Worm (Caenorhabditis elegans) whole organism, L2 larva: ENCODE results near the gene F16B12.4.
A peak's percentile ranks its signal among the peaks of the same experiment; 100 is the strongest.

Experiments
- C34F6.9 ChIP-seq: fragments of 150-350 bp; optimal IDR thresholded peaks from 2 replicates; lab custom pipeline; 2014; ENCODE audit warnings: missing biosample characterization, missing genetic modification characterization
- F13H6.1 ChIP-seq: sonication (generic microtip); optimal IDR thresholded peaks from 2 replicates; lab custom pipeline; 2016; ENCODE audit warnings: missing genetic modification characterization, missing compliant biosample characterization
- Y55F3AM.14 ChIP-seq: fragments of 200-800 bp; sonication (Bioruptor generic); optimal IDR thresholded peaks from 2 replicates; lab custom pipeline; 2018; ENCODE audit warnings: mild to moderate bottlenecking, missing genetic modification characterization, missing compliant biosample characterization
- ZK546.5 ChIP-seq: sonication (generic microtip); optimal IDR thresholded peaks from 2 replicates; lab custom pipeline; 2017; ENCODE audit warnings: missing biosample characterization, missing genetic modification characterization
- alr-1 ChIP-seq: fragments of 150-350 bp; optimal IDR thresholded peaks from 2 replicates; lab custom pipeline; 2014; ENCODE audit warnings: missing biosample characterization, missing genetic modification characterization
- aly-2 ChIP-seq: fragments of 150-350 bp; optimal IDR thresholded peaks from 2 replicates; lab custom pipeline; 2014; ENCODE audit warnings: missing biosample characterization, missing genetic modification characterization
- ama-1 ChIP-seq: fragments of 150-350 bp; optimal IDR thresholded peaks from 2 replicates; lab custom pipeline; 2018; ENCODE audit warnings: inconsistent platforms
- blmp-1 ChIP-seq: sonication (generic microtip); optimal IDR thresholded peaks from 2 replicates; lab custom pipeline; 2017; ENCODE audit warnings: missing genetic modification characterization, mild to moderate bottlenecking, missing compliant biosample characterization, antibody characterized with exemption, moderate library complexity; ENCODE audit not compliant: insufficient read depth
- ceh-16 ChIP-seq: fragments of 150-350 bp; optimal IDR thresholded peaks from 2 replicates; lab custom pipeline; 2014; ENCODE audit warnings: missing biosample characterization, missing genetic modification characterization
- crh-2 ChIP-seq: sonication (generic microtip); optimal IDR thresholded peaks from 2 replicates; lab custom pipeline; 2017; ENCODE audit warnings: missing biosample characterization, missing genetic modification characterization
- dmd-4 ChIP-seq: sonication (generic microtip); optimal IDR thresholded peaks from 2 replicates; lab custom pipeline; 2017; ENCODE audit warnings: missing biosample characterization, missing genetic modification characterization
- egl-27 ChIP-seq: sonication (generic microtip); optimal IDR thresholded peaks from 3 replicates; lab custom pipeline; 2017; ENCODE audit warnings: missing biosample characterization, missing genetic modification reagents, missing genetic modification characterization
- elt-1 ChIP-seq: fragments of 150-350 bp; optimal IDR thresholded peaks from 2 replicates; lab custom pipeline; 2014; ENCODE audit warnings: missing biosample characterization, missing genetic modification characterization
- elt-3 ChIP-seq: sonication (generic microtip); optimal IDR thresholded peaks from 2 replicates; lab custom pipeline; 2017; ENCODE audit warnings: missing biosample characterization, missing genetic modification characterization
- fos-1 ChIP-seq: fragments of 150-350 bp; optimal IDR thresholded peaks from 2 replicates; lab custom pipeline; 2014; ENCODE audit warnings: missing biosample characterization, missing genetic modification characterization
- gmeb-1 ChIP-seq: fragments of 150-350 bp; optimal IDR thresholded peaks from 2 replicates; lab custom pipeline; 2014; ENCODE audit warnings: missing biosample characterization, missing genetic modification characterization
- lin-11 ChIP-seq: fragments of 150-350 bp; sonication (generic microtip); optimal IDR thresholded peaks from 2 replicates; lab custom pipeline; 2014; ENCODE audit warnings: missing biosample characterization, missing genetic modification characterization, inconsistent platforms, mixed read lengths
- lin-13 ChIP-seq: fragments of 150-350 bp; optimal IDR thresholded peaks from 2 replicates; lab custom pipeline; 2014; ENCODE audit warnings: missing biosample characterization, missing genetic modification reagents, missing genetic modification characterization
- lin-39 ChIP-seq: fragments of 150-350 bp; optimal IDR thresholded peaks from 2 replicates; lab custom pipeline; 2014; ENCODE audit warnings: missing biosample characterization, missing genetic modification reagents, missing genetic modification characterization
- lsy-2 ChIP-seq, 2 experiments: fragments of 150-350 bp in 1 of 2; sonication (generic microtip) in 1 of 2; optimal IDR thresholded peaks; 2 replicates each; lab custom pipeline; 2014 to 2017; ENCODE audit warnings: missing biosample characterization in 2 of 2, missing genetic modification characterization in 2 of 2
- mab-5 ChIP-seq: fragments of 150-350 bp; optimal IDR thresholded peaks from 2 replicates; lab custom pipeline; 2014; ENCODE audit warnings: missing biosample characterization, missing genetic modification characterization
- mdl-1 ChIP-seq, 2 experiments: fragments of 150-350 bp in 1 of 2; sonication (generic microtip) in 1 of 2; optimal IDR thresholded peaks; 2 replicates each; lab custom pipeline; 2017; ENCODE audit warnings: missing biosample characterization in 2 of 2, missing genetic modification characterization in 2 of 2
- nhr-10 ChIP-seq: sonication (generic microtip); optimal IDR thresholded peaks from 2 replicates; lab custom pipeline; 2017; ENCODE audit warnings: missing biosample characterization, missing genetic modification characterization
- nhr-11 ChIP-seq: fragments of 150-350 bp; optimal IDR thresholded peaks from 2 replicates; lab custom pipeline; 2014; ENCODE audit warnings: missing biosample characterization, missing genetic modification characterization
- nhr-129 ChIP-seq: fragments of 150-350 bp; optimal IDR thresholded peaks from 2 replicates; lab custom pipeline; 2014; ENCODE audit warnings: missing biosample characterization, missing genetic modification characterization
- nhr-21 ChIP-seq: fragments of 150-350 bp; optimal IDR thresholded peaks from 2 replicates; lab custom pipeline; 2014; ENCODE audit warnings: missing biosample characterization, missing genetic modification characterization
- nhr-25 ChIP-seq: fragments of 150-350 bp; sonication (generic microtip); optimal IDR thresholded peaks from 3 replicates; lab custom pipeline; 2014; ENCODE audit warnings: missing biosample characterization, missing genetic modification characterization
- nhr-6 ChIP-seq: fragments of 150-350 bp; optimal IDR thresholded peaks from 2 replicates; lab custom pipeline; 2014; ENCODE audit warnings: missing biosample characterization, missing genetic modification characterization
- peb-1 ChIP-seq: fragments of 150-350 bp; optimal IDR thresholded peaks from 2 replicates; lab custom pipeline; 2014; ENCODE audit warnings: missing biosample characterization, missing genetic modification characterization
- skn-1 ChIP-seq: sonication (generic microtip); optimal IDR thresholded peaks from 2 replicates; lab custom pipeline; 2017; ENCODE audit warnings: missing biosample characterization, missing genetic modification characterization
- sma-3 ChIP-seq: sonication (generic microtip); optimal IDR thresholded peaks from 2 replicates; lab custom pipeline; 2016; ENCODE audit warnings: missing genetic modification reagents, missing genetic modification characterization, missing compliant biosample characterization
- sma-9 ChIP-seq, 2 experiments: fragments of 150-350 bp in 1 of 2; sonication (generic microtip) in 1 of 2; optimal IDR thresholded peaks; 2 replicates each; lab custom pipeline; 2014 to 2016; ENCODE audit warnings: missing genetic modification characterization in 2 of 2, mild to moderate bottlenecking in 1 of 2, missing biosample characterization in 1 of 2, missing compliant biosample characterization in 1 of 2, missing genetic modification reagents in 1 of 2, moderate library complexity in 1 of 2
- snpc-4 ChIP-seq: fragments of 150-350 bp; optimal IDR thresholded peaks from 2 replicates; lab custom pipeline; 2014; ENCODE audit warnings: missing biosample characterization, missing genetic modification characterization
- unc-39 ChIP-seq: fragments of 150-350 bp; optimal IDR thresholded peaks from 2 replicates; lab custom pipeline; 2014; ENCODE audit warnings: missing biosample characterization, missing genetic modification characterization
- unc-55 ChIP-seq: fragments of 150-350 bp; sonication (generic microtip); optimal IDR thresholded peaks from 3 replicates; lab custom pipeline; 2014; ENCODE audit warnings: missing biosample characterization, missing genetic modification reagents, missing genetic modification characterization
- unc-62 ChIP-seq: fragments of 150-350 bp; optimal IDR thresholded peaks from 2 replicates; lab custom pipeline; 2014; ENCODE audit warnings: missing biosample characterization, missing genetic modification reagents, missing genetic modification characterization
- zag-1 ChIP-seq: fragments of 150-350 bp; optimal IDR thresholded peaks from 2 replicates; lab custom pipeline; 2014; ENCODE audit warnings: missing biosample characterization, missing genetic modification characterization
- ztf-1 ChIP-seq: fragments of 200-800 bp; sonication (Bioruptor generic); conservative IDR thresholded peaks from 2 replicates; pipeline ENCODE4 v1.3.6; 2022; ENCODE audit warnings: missing genetic modification characterization, missing compliant biosample characterization
- ztf-4 ChIP-seq: fragments of 150-350 bp; optimal IDR thresholded peaks from 2 replicates; lab custom pipeline; 2014; ENCODE audit warnings: missing biosample characterization, missing genetic modification characterization

The F16B12.4 gene

ce11 chrX:14115480-14116161 lies 17.2 kb upstream of the F16B12.4 start, which contains the start of gene F28H6.7:
Gene F28H6.7, plus strand, starts transcription at chrX:14116111.
- no peak for TF ChIP-seq C34F6.9 (tag; lab: Kevin White, UChicago)
- TF ChIP-seq sma-3 = peak; percentile 50
- TF ChIP-seq fos-1 (tag; lab: Kevin White, UChicago) = peak; percentile 57
- TF ChIP-seq peb-1 (tag; lab: Kevin White, UChicago) = no peak
- no peak for TF ChIP-seq ama-1 (lab: Kevin White, UChicago)
- peak; percentile 54 for TF ChIP-seq nhr-129 (tag; lab: Kevin White, UChicago)
- TF ChIP-seq snpc-4 = no peak
- TF ChIP-seq nhr-10 (tag; lab: Kevin White, UChicago) = no peak
- TF ChIP-seq mdl-1 (tag; optimal IDR thresholded peaks at IDR 0.05; lab: Kevin White, UChicago) = no peak
- no peak for TF ChIP-seq aly-2
- no peak for TF ChIP-seq ZK546.5 (tag; lab: Kevin White, UChicago)
- TF ChIP-seq nhr-21 (tag; lab: Kevin White, UChicago) = peak; percentile 51
- TF ChIP-seq F13H6.1 (tag; lab: Kevin White, UChicago) = peak; percentile 30
- no peak for TF ChIP-seq unc-62 (GFP tag; lab: Kevin White, UChicago)
- TF ChIP-seq elt-1 (tag; lab: Kevin White, UChicago) = no peak
- peak; percentile 11 for TF ChIP-seq crh-2 (tag; lab: Kevin White, UChicago)
- TF ChIP-seq unc-55 (GFP tag; lab: Kevin White, UChicago) = peak; percentile 20
- peak; percentile 25 for TF ChIP-seq nhr-11
- TF ChIP-seq skn-1 (tag; lab: Kevin White, UChicago) = no peak
- peak; percentile 42 for TF ChIP-seq Y55F3AM.14
- peak; percentile 29 for TF ChIP-seq lin-13
- peak; percentile 61 for TF ChIP-seq sma-9 (GFP tag; optimal IDR thresholded peaks at IDR 0.05; lab: Kevin White, UChicago)
- no peak for TF ChIP-seq sma-9 (tag; optimal IDR thresholded peaks at IDR 0.05; lab: Kevin White, UChicago)
- no peak for TF ChIP-seq zag-1 (tag; lab: Kevin White, UChicago)

DNA sequence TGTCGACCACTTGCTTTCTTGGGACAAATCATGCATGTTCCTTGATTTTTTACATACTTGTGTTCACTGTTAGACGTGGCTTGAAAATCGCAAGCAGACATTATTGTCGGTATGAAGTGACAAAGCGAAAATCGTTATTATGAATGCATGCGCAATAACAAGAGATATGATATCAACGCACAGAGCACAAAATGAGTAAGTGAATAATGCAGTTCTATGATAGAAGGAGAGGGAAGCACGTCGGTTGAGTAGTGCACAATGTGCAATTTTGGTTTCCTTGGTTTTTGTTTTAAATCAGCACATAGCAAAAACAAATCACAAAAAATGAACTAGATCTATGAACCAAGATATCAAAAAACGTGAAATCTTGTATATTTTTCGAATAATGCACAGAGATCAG lies 14.9 kb upstream of the F16B12.4 start, which contains the start of gene nhr-281:
nhr-281 (minus strand) TSS at position 101 of the 400 bp plus-strand sequence.
- TF ChIP-seq F13H6.1 (tag; lab: Kevin White, UChicago) (no peak), nhr-25 (tag; lab: Kevin White, UChicago) (no peak), ztf-4 (tag; lab: Kevin White, UChicago) (no peak), blmp-1 (tag; lab: Kevin White, UChicago) (no peak), unc-55 (GFP tag; lab: Kevin White, UChicago) (no peak), elt-3 (tag; lab: Kevin White, UChicago) (no peak), dmd-4 (tag; lab: Kevin White, UChicago) (no peak), mdl-1 (tag; optimal IDR thresholded peaks at IDR 0.05; lab: Kevin White, UChicago) (no peak), snpc-4 (no peak), zag-1 (tag; lab: Kevin White, UChicago) (no peak), lin-11 (tag; lab: Kevin White, UChicago) (no peak), aly-2 (no peak), unc-62 (GFP tag; lab: Kevin White, UChicago) (no peak), ZK546.5 (tag; lab: Kevin White, UChicago) (no peak), fos-1 (tag; lab: Kevin White, UChicago) (no peak), ztf-1 (GFP tag; lab: Robert Waterston, UW) (no peak), gmeb-1 (tag; lab: Kevin White, UChicago) (no peak)

ce11 chrX:14108245-14108644 lies 9.8 kb upstream of the F16B12.4 start, which contains the start of gene F16B12.7:
Gene F16B12.7, plus strand, starts transcription at chrX:14108545.
- TF ChIP-seq nhr-6 (tag; lab: Kevin White, UChicago) (no peak), lin-39 (tag; lab: Kevin White, UChicago) (no peak), mdl-1 (tag; optimal IDR thresholded peaks at IDR 0.05; lab: Kevin White, UChicago) (no peak), alr-1 (tag; lab: Kevin White, UChicago) (no peak), sma-3 (no peak), lsy-2 (tag; optimal IDR thresholded peaks at IDR 0.05; lab: Kevin White, UChicago) (no peak), unc-39 (tag; lab: Kevin White, UChicago) (no peak), ama-1 (lab: Kevin White, UChicago) (no peak), egl-27 (no peak), unc-62 (GFP tag; lab: Kevin White, UChicago) (no peak), F13H6.1 (tag; lab: Kevin White, UChicago) (no peak), mab-5 (tag; lab: Kevin White, UChicago) (no peak), skn-1 (tag; lab: Kevin White, UChicago) (no peak), zag-1 (tag; lab: Kevin White, UChicago) (no peak), crh-2 (tag; lab: Kevin White, UChicago) (no peak), ceh-16 (tag; lab: Kevin White, UChicago) (no peak), nhr-10 (tag; lab: Kevin White, UChicago) (no peak), elt-1 (tag; lab: Kevin White, UChicago) (no peak)
